Fruit fly (Drosophila melanogaster) whole organism, adult: ENCODE measurements around the gene CG45487.

Source experiments
- CG11617 ChIP-seq: fragments of 200-800 bp; sonication (Bioruptor generic); optimal IDR thresholded peaks from 2 replicates; lab custom pipeline; 2017; ENCODE audit warnings: mild to moderate bottlenecking, missing biosample characterization, missing genetic modification reagents, missing genetic modification characterization
- CG1620 ChIP-seq: fragments of 200-800 bp; sonication (Bioruptor generic); optimal IDR thresholded peaks from 2 replicates; lab custom pipeline; 2016; ENCODE audit warnings: missing biosample characterization, missing genetic modification characterization
- Clk ChIP-seq: fragments of 200-800 bp; sonication (Bioruptor generic); optimal IDR thresholded peaks from 2 replicates; lab custom pipeline; 2017; ENCODE audit warnings: missing biosample characterization, missing genetic modification characterization
- cic ChIP-seq: fragments of 200-800 bp; sonication (Bioruptor generic); optimal IDR thresholded peaks from 2 replicates; lab custom pipeline; 2017; ENCODE audit warnings: missing biosample characterization, mild to moderate bottlenecking, missing genetic modification characterization, moderate library complexity
- kay ChIP-seq: fragments of 200-800 bp; sonication (Bioruptor generic); peaks from one replicate; lab custom pipeline; 2016; ENCODE audit warnings: missing biosample characterization, missing genetic modification characterization, borderline replicate concordance

DNA sequence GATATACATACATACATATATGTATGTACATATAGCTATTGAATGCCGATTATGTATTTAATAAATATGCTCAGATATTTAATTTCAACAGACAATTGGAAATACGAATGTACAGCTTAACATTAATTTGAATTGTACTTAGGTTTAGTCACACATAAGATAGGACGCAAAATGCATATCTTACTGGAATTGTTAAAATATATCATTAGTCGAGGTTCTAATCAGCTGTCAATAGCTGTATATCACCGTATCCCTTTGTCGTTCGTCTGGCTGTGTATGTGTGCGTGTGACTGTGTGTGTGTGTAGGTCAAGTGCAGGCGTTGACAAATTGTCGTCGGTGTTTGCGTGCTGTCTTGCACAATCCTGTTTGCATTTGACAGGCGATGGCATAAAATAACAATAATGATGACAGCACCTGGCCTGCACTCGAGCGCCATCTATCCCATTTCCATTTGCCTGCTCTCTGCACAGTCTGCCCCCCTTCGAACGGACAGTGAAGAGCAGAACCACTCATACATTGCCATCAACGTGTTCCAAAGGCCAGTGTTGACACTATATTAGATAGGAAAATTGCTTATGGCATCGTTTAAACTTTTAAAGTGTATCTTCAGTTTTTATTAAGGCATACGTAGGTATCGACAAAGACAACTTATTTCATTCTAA is 17.6 kb downstream of the CG45487 start:
- no peak for TF ChIP-seq CG1620 (GFP tag; lab: Kevin White, UChicago)
- TF ChIP-seq cic, result no peak
- TF ChIP-seq Clk (GFP tag; lab: Kevin White, UChicago), result no peak
- TF ChIP-seq CG11617 (GFP tag; lab: Kevin White, UChicago), result no peak
- peak; percentile 16 for TF ChIP-seq kay (GFP tag; lab: Kevin White, UChicago)
